Fruit fly (Drosophila melanogaster): Measurements from ENCODE around the gene Set8.

Set8 gene

dm6 chr3R:14327472-14328104, 11.8 kb downstream of the Set8 start, which contains the start of gene spn-B (continued):
- TF ChIP-seq dpn (GFP tag; optimal IDR thresholded peaks at IDR 0.05) (peak; percentile 68 to 76), ato (GFP tag; IDR thresholded peaks at IDR 0.05; ENCODE audit: partially characterized antibody) (no peak), kah (GFP tag; optimal IDR thresholded peaks at IDR 0.05) (peak; percentile 32), kni (GFP tag; optimal IDR thresholded peaks at IDR 0.05) (peak; percentile 15), CG12236 (GFP tag; optimal IDR thresholded peaks at IDR 0.05) (peak; percentile 35), hkb (optimal IDR thresholded peaks at IDR 0.05) (no peak), hkb (GFP tag; IDR thresholded peaks at IDR 0.05) (peak; percentile 84), unc-4 (GFP tag; IDR thresholded peaks at IDR 0.05; ENCODE audit: partially characterized antibody) (peak; percentile 48; the same call in 1 of the 2 replicates), CG2116 (GFP tag; optimal IDR thresholded peaks at IDR 0.05) (peak; percentile 43), CG14667 (GFP tag; IDR thresholded peaks at IDR 0.05) (peak; percentile 43), fd3F (GFP tag; optimal IDR thresholded peaks at IDR 0.05) (peak; percentile 62), Hr51 (GFP tag; optimal IDR thresholded peaks at IDR 0.05) (peak; percentile 71 to 82), CG4424 (GFP tag; optimal IDR thresholded peaks at IDR 0.05) (peak; percentile 77), bsh (GFP tag; optimal IDR thresholded peaks at IDR 0.05) (peak; percentile 0 to 80), D (optimal IDR thresholded peaks at IDR 0.05) (no peak), D (GFP tag; optimal IDR thresholded peaks at IDR 0.05) (peak; percentile 69), lov (optimal IDR thresholded peaks at IDR 0.05) (no peak), lov (GFP tag; IDR thresholded peaks at IDR 0.05) (0 out of 3 replicates have a peak, but pooled peaks have one; percentile 35), Rfx (GFP tag; IDR thresholded peaks at IDR 0.05) (peak; percentile 62), CG33213 (GFP tag; optimal IDR thresholded peaks at IDR 0.05) (peak; percentile 59), CG32532 (GFP tag; IDR thresholded peaks at IDR 0.05) (peak; percentile 80), Optix (GFP tag; IDR thresholded peaks at IDR 0.05) (no peak), slp2 (GFP tag; optimal IDR thresholded peaks at IDR 0.05) (peak; percentile 11), CG17829 (tag; optimal IDR thresholded peaks at IDR 0.05) (peak; percentile 83), CG15269 (tag; optimal IDR thresholded peaks at IDR 0.05) (peak; percentile 74), Sry-δ (GFP tag; optimal IDR thresholded peaks at IDR 0.05) (peak; percentile 38), ttk (GFP tag; IDR thresholded peaks at IDR 0.05) (0 out of 2 replicates have a peak, but pooled peaks have one; percentile 28), CG13424 (tag; optimal IDR thresholded peaks at IDR 0.05) (peak; percentile 77), jing (GFP tag; optimal IDR thresholded peaks at IDR 0.05) (peak; percentile 38), CG17328 (GFP tag; IDR thresholded peaks at IDR 0.05) (peak; percentile 75), CG4730 (GFP tag; IDR thresholded peaks at IDR 0.05) (peak; percentile 49), CG14860 (GFP tag; IDR thresholded peaks at IDR 0.05; ENCODE audit: partially characterized antibody) (no peak), CG1529 (GFP tag; optimal IDR thresholded peaks at IDR 0.05) (peak; percentile 57), tin (GFP tag; optimal IDR thresholded peaks at IDR 0.05) (peak; percentile 70), CG11504 (tag; optimal IDR thresholded peaks at IDR 0.05) (peak; percentile 79), CG10209 (GFP tag; optimal IDR thresholded peaks at IDR 0.05) (peak; percentile 79), trh (GFP tag; optimal IDR thresholded peaks at IDR 0.05) (no peak), Bgb (GFP tag; IDR thresholded peaks at IDR 0.05; ENCODE audit: partially characterized antibody) (no peak; the same call in 1 of the 2 replicates), CoRest (tag; optimal IDR thresholded peaks at IDR 0.05) (peak; percentile 80), sima (GFP tag; optimal IDR thresholded peaks at IDR 0.05) (peak; percentile 18), CG11093 (GFP tag; IDR thresholded peaks at IDR 0.05) (peak; percentile 66; the same call in 2 of the 3 replicates), Sin3A (optimal IDR thresholded peaks at IDR 0.05) (no peak), hbn (GFP tag; IDR thresholded peaks at IDR 0.05; ENCODE audit: partially characterized antibody) (no peak; the same call in 1 of the 2 replicates), CG18599 (GFP tag; optimal IDR thresholded peaks at IDR 0.05) (peak; percentile 81), CG15011 (GFP tag; optimal IDR thresholded peaks at IDR 0.05) (peak; percentile 67), CG3407 (GFP tag; optimal IDR thresholded peaks at IDR 0.05) (peak; percentile 69), CG10959 (GFP tag; IDR thresholded peaks at IDR 0.05) (0 out of 2 replicates have a peak, but pooled peaks have one; percentile 19), CG11247 (GFP tag; IDR thresholded peaks at IDR 0.05) (peak; percentile 39; the same call in 1 of the 2 replicates), NK7.1 (GFP tag; optimal IDR thresholded peaks at IDR 0.05) (peak; percentile 84), Adf1 (GFP tag; IDR thresholded peaks at IDR 0.05) (no peak)

Data from whole organism, embryonic.